Fruit fly (Drosophila melanogaster): Measurements from ENCODE around the gene Irbp18.
A peak's percentile ranks its signal among the peaks of the same experiment; 100 is the strongest.

Irbp18 gene

dm6 chr3L:11052760-11053259 is 45.2 kb downstream of the Irbp18 start:
- TF ChIP-seq CG16779 (tag; optimal IDR thresholded peaks at IDR 0.05) (peak; percentile 29), CG3032 (tag; optimal IDR thresholded peaks at IDR 0.05) (no peak), CG6163 (GFP tag; IDR thresholded peaks at IDR 0.05) (peak; percentile 71; the same call in 2 of the 3 replicates), vri (GFP tag; optimal IDR thresholded peaks at IDR 0.05) (no peak), CG15336 (GFP tag; IDR thresholded peaks at IDR 0.05) (peak; percentile 69), Eip78C (GFP tag) (peak; percentile 47), CG32006 (GFP tag; optimal IDR thresholded peaks at IDR 0.05) (peak; percentile 15), CG8119 (GFP tag; IDR thresholded peaks at IDR 0.05) (peak; percentile 64), CG6276 (GFP tag; optimal IDR thresholded peaks at IDR 0.05) (peak; percentile 75), Gug (GFP tag; IDR thresholded peaks at IDR 0.05) (peak; percentile 24; the same call in 1 of the 2 replicates), CG11294 (GFP tag; IDR thresholded peaks at IDR 0.05) (0 out of 2 replicates have a peak, but pooled peaks have one; percentile 7), Lpt (GFP tag; optimal IDR thresholded peaks at IDR 0.05) (peak; percentile 18), CG3919 (GFP tag; optimal IDR thresholded peaks at IDR 0.05) (peak; percentile 12), dac (GFP tag; optimal IDR thresholded peaks at IDR 0.05) (peak; percentile 17), eg (GFP tag; IDR thresholded peaks at IDR 0.05) (peak; percentile 74), lz (GFP tag; optimal IDR thresholded peaks at IDR 0.05) (no peak)

dm6 chr3L:11051271-11051670 is 46.7 kb downstream of the Irbp18 start, which contains the start of gene CG43693:
Gene CG43693 (minus strand): TSS chr3L:11051371.
- TF ChIP-seq OdsH (GFP tag; optimal IDR thresholded peaks at IDR 0.05) = no peak
- no peak for TF ChIP-seq CG32006 (GFP tag; optimal IDR thresholded peaks at IDR 0.05)
- TF ChIP-seq vri (GFP tag; optimal IDR thresholded peaks at IDR 0.05) = no peak
- no peak for TF ChIP-seq pdm3 (GFP tag; optimal IDR thresholded peaks at IDR 0.05)
- TF ChIP-seq Lpt (GFP tag; optimal IDR thresholded peaks at IDR 0.05) = no peak
- TF ChIP-seq CG31627 (GFP tag; optimal IDR thresholded peaks at IDR 0.05) = no peak
- TF ChIP-seq Sox102F (GFP tag; optimal IDR thresholded peaks at IDR 0.05) = no peak
- TF ChIP-seq fd85E (GFP tag; optimal IDR thresholded peaks at IDR 0.05) = no peak
- TF ChIP-seq CG6276 (GFP tag; optimal IDR thresholded peaks at IDR 0.05) = no peak
- no peak for TF ChIP-seq Ets96B (tag; optimal IDR thresholded peaks at IDR 0.05)
- TF ChIP-seq achi (GFP tag; optimal IDR thresholded peaks at IDR 0.05) = no peak
- no peak for TF ChIP-seq Ets21C (GFP tag; optimal IDR thresholded peaks at IDR 0.05)
- TF ChIP-seq CG11762 (GFP tag; optimal IDR thresholded peaks at IDR 0.05; ENCODE audit: insufficient read depth) = no peak
- no peak for TF ChIP-seq CG16779 (tag; optimal IDR thresholded peaks at IDR 0.05)
- TF ChIP-seq esn (GFP tag; optimal IDR thresholded peaks at IDR 0.05) = no peak
- no peak for TF ChIP-seq dsx (GFP tag; optimal IDR thresholded peaks at IDR 0.05; ENCODE audit: poor library complexity, severe bottlenecking)

dm6 chr3L:11049414-11049813 is 48.6 kb downstream of the Irbp18 start:
- no peak for TF ChIP-seq Smox (GFP tag; optimal IDR thresholded peaks at IDR 0.05)
- peak; percentile 79 for TF ChIP-seq fkh (GFP tag; optimal IDR thresholded peaks at IDR 0.05)

DNA sequence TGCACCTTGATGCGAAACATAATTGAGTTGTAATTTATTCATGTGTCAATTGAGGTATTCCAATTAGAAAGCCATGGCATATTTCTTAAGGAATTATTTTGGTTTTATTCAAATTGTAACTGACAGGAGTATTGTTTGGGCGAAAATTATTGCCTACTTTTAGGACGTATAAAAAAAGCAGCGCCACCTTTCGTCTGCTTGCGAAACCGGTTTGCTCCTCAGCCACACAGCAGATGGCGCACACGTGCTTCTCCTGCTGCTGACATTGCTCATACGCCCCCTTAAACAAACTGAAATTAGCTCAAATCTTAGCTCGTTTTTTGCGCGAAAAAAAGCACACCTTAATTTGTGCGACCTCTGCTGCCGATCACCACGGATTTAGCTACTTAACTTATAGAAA is 50.1 kb downstream of the Irbp18 start:
- TF ChIP-seq Met (GFP tag; optimal IDR thresholded peaks at IDR 0.05) = peak; percentile 67
- TF ChIP-seq CG8119 (GFP tag; IDR thresholded peaks at IDR 0.05) = no peak
- TF ChIP-seq CG6163 (GFP tag; IDR thresholded peaks at IDR 0.05) = no peak
- TF ChIP-seq CG1621 (tag; optimal IDR thresholded peaks at IDR 0.05) = no peak
- peak; percentile 76 for TF ChIP-seq Hr39 (GFP tag; optimal IDR thresholded peaks at IDR 0.05)
- no peak for TF ChIP-seq Ets96B (tag; optimal IDR thresholded peaks at IDR 0.05)
- no peak for TF ChIP-seq ss (GFP tag; optimal IDR thresholded peaks at IDR 0.05)
- TF ChIP-seq lz (GFP tag; optimal IDR thresholded peaks at IDR 0.05) = peak; percentile 75
- TF ChIP-seq esn (GFP tag; optimal IDR thresholded peaks at IDR 0.05) = peak; percentile 75
- no peak for TF ChIP-seq dsx (GFP tag; optimal IDR thresholded peaks at IDR 0.05; ENCODE audit: poor library complexity, severe bottlenecking)
- TF ChIP-seq Eip93F (GFP tag; optimal IDR thresholded peaks at IDR 0.05) = no peak
- peak; percentile 16 for TF ChIP-seq fkh (GFP tag; optimal IDR thresholded peaks at IDR 0.05)
- TF ChIP-seq Eip78C (GFP tag) = peak; percentile 81
- TF ChIP-seq Hr38 (GFP tag; optimal IDR thresholded peaks at IDR 0.05) = no peak
- no peak for TF ChIP-seq vri (GFP tag; optimal IDR thresholded peaks at IDR 0.05)
- TF ChIP-seq CG6854 (GFP tag; optimal IDR thresholded peaks at IDR 0.05) = peak; percentile 53
- no peak for TF ChIP-seq CG6276 (GFP tag; optimal IDR thresholded peaks at IDR 0.05)
- TF ChIP-seq CG32006 (GFP tag; optimal IDR thresholded peaks at IDR 0.05) = peak; percentile 30
- peak; percentile 70 for TF ChIP-seq topi (GFP tag; optimal IDR thresholded peaks at IDR 0.05)
- peak in 1 of 2 experiments; percentile 55 for TF ChIP-seq salr (GFP tag; optimal IDR thresholded peaks at IDR 0.05)
- TF ChIP-seq Eip75B (GFP tag; optimal IDR thresholded peaks at IDR 0.05) = peak; percentile 64
- no peak for TF ChIP-seq CG8632 (GFP tag; optimal IDR thresholded peaks at IDR 0.05)
- peak; percentile 31 for TF ChIP-seq CG7368 (GFP tag; optimal IDR thresholded peaks at IDR 0.05)
- peak; percentile 46 for TF ChIP-seq net (GFP tag; optimal IDR thresholded peaks at IDR 0.05)
- no peak for TF ChIP-seq dac (GFP tag; optimal IDR thresholded peaks at IDR 0.05)
- peak; percentile 4 for TF ChIP-seq achi (GFP tag; optimal IDR thresholded peaks at IDR 0.05)
- peak; percentile 80 for TF ChIP-seq cyc (GFP tag; optimal IDR thresholded peaks at IDR 0.05)
- no peak for TF ChIP-seq svp (GFP tag)
- peak; percentile 71 for TF ChIP-seq CG3919 (GFP tag; optimal IDR thresholded peaks at IDR 0.05)

Measured in whole organism, prepupa.